Fruit fly (Drosophila melanogaster) S2 (cell line): ENCODE data around the gene CG11379.

Experiments used
- CG8478 ChIP-seq: fragments of >200 bp; optimal IDR thresholded peaks from 2 replicates; lab custom pipeline; 2018
- CTCF ChIP-seq, 2 experiments: fragments of >200 bp; optimal IDR thresholded peaks; 2 replicates each; lab custom pipeline; 2018

Gene CG11379

DNA sequence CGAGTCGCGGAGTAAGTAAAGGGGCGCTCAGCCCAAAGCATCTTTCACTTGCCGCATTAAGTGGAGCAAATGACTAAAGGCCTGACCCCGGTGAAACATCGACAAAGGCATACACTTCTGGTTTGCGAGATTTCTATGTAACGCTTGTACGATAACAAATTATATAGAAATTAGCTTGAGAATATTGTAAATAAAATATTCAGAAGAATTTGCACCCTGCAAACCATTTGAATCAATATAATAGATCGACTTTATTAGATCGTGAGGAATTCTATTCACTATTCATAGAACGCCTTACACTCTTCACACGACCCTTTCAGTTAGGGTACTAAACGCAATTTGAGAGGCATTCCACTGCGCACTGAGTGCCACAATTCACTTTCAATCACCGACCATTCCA is 3.8 kb downstream of the CG11379 start:
- TF ChIP-seq CG8478 (no peak), CTCF (optimal IDR thresholded peaks at IDR 0.05; lab: Kevin White, UChicago) (no peak)

DNA sequence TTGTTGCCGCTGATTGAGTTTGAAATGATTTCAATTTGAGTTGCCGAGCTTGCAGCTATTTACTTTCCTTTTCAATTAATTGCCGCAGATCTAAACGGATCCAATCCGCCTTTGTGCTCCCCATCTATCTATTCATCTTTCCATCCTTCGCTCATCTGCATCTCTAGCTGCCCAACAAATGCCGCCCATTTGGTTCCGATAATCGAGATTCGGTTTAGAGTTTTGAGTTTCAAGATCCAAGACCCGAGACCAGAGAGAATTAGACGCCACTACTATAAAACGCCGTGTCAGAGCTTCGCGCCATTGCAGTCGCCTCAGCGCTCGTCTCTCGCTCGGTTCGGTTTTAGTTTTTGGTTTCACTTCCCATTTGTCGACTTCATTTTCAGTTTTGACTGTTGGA is 4.5 kb downstream of the CG11379 start, which contains the start of gene CG14626:
Gene CG14626, plus strand, starts transcription at position 301 of the 400 bp plus-strand sequence.
- no peak for TF ChIP-seq CG8478
- no peak for TF ChIP-seq CTCF (optimal IDR thresholded peaks at IDR 0.05; lab: Kevin White, UChicago)

DNA sequence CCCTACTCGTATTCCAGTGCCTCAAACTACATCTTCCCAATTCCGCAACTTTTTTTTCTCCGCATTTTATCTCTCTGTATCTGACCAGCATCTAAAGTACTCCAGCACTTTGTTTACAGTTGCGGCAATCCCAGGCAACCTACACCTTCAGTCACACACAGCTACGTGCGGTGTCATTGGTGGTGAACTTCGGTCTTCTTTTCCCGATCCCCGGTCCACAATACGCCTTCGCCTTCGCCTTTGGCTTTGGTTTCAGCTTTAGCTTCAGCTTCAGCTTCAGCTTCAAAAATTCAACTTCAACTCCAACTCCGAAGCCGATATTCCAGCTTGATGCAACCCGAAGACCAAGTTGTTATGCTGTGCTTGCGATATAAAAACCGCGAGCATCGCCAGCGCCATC is 11.0 kb downstream of the CG11379 start, which contains the start of gene CG11380:
Gene CG11380, plus strand, starts transcription at position 301 of the 400 bp plus-strand sequence.
- TF ChIP-seq CTCF (optimal IDR thresholded peaks at IDR 0.05; lab: Kevin White, UChicago) (no peak), CG8478 (no peak)

DNA sequence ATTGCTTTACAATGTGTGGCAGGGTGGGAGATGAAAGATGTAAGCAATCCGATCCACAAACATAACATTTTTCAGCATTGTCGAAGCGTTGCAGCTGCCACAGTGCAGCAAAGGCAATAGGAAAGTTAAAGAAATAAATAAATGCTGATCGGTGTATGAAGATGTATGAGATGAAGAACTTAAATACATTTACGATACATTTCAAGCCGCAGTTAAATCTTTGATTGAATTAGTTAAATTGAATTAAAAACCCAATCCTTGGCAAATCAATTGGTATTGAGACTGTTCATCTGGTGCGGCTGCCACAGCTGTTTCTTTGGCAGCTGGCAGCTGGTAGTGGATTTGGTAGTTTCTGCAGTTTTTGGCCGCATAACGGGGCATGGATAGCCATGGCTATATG is 17.9 kb downstream of the CG11379 start:
- TF ChIP-seq CG8478 (no peak), CTCF (optimal IDR thresholded peaks at IDR 0.05; lab: Kevin White, UChicago) (no peak)

DNA sequence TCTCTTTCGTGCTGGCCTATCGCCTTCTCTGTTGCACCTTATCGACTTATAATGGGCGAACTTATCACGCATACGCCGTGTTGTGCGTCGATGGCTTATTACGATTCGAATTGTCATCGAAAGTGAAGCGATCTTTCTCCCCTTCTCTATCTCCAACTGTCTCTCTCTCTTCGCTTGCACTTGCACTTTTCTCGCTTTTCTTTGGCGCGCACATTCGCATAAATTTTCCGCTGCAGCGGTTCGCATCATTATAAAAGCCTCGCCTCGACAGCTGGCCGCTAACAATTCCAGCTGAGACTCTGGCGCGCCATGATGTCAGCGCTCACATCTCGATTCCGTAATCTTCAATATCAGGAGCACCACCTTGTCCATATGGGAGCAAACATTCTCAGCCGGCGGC is 19.3 kb downstream of the CG11379 start, which contains the start of gene CG14625:
Gene CG14625, plus strand, starts transcription at position 301 of the 400 bp plus-strand sequence.
- TF ChIP-seq CTCF (optimal IDR thresholded peaks at IDR 0.05; lab: Kevin White, UChicago) (no peak), CG8478 (no peak)

DNA sequence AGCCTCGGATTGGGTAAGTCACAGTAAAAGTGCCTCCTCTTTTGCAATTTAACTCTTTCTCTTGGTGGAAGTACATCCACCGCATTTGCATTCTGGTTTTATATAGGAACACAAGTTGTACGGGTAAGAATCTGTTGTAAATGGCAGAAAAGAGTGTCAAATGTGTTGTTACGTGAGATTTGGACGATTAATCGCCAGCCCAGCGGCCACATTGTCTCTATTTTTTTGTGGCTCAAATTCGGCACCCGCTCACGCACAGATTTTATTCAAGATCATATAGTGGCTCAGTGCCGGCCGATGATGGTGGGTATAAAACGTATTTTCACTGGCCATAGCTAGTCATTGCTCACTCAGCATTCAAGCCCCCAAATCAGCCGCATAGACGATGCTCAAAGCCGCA is 23.5 kb downstream of the CG11379 start, which contains the start of gene CG11381:
Gene CG11381, plus strand, starts transcription at position 301 of the 400 bp plus-strand sequence.
- TF ChIP-seq CG8478 (no peak), CTCF (optimal IDR thresholded peaks at IDR 0.05; lab: Kevin White, UChicago) (no peak)

DNA sequence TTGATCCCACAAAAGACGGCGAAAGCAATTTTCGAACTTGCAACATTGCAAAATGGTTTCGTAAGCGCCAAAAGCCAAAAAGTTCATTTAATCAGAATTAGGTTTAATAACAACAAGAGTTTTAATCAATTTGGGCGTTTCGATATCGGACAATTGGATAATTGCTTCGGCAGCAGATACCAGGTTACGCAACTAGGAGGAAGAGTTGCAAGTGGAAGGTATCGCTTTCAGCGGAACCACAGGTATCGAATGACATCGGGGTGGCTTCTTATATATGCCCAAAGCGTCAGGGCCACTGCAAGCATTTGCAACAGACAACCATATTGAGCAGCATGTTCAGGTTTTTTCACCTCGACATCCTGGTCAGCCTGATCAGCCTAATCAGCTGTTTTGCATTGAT is 26.5 kb downstream of the CG11379 start, which contains the start of gene CG14624:
Gene CG14624, plus strand, starts transcription at position 301 of the 400 bp plus-strand sequence.
- no peak for TF ChIP-seq CG8478

DNA sequence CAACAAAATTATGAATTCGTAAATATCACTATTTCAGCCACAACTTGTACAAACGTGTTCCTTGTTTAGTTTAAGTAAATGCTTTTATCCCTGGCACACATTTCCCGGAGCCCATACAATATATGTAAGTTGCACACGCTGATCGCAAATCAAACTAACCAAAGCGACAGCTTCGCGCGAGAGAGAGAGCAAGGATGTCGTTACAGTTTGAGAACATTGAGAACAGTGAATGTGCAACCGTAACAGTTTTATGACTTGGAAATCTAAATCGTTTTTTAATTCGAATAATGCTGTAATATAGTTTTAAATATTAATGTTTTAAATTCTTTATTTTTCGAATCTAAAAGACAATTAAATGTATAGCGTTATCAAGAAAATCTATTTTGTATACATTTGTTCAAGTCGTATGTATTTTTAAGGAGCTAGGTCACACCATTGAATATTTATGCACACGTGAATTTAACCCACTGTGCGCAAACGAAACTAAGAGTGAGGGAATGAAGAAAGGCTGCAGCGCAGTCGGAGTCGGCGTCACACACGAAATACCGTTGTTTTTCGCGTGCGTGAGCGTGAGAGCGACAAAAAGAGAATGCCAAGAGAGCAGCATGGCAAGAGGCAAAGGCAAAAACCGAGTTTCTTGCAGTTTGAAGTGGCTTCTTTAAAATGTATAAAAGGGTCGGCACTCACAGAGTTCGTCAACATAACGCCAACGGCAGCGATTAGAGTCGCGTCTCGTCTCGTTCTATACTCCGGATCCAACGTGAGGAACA is 29.5 kb downstream of the CG11379 start, which contains the start of gene CG11382:
Gene CG11382, plus strand, starts transcription at position 720 of the 770 bp plus-strand sequence.
- TF ChIP-seq CG8478, result no peak
- no peak for TF ChIP-seq CTCF (optimal IDR thresholded peaks at IDR 0.05; lab: Kevin White, UChicago)

DNA sequence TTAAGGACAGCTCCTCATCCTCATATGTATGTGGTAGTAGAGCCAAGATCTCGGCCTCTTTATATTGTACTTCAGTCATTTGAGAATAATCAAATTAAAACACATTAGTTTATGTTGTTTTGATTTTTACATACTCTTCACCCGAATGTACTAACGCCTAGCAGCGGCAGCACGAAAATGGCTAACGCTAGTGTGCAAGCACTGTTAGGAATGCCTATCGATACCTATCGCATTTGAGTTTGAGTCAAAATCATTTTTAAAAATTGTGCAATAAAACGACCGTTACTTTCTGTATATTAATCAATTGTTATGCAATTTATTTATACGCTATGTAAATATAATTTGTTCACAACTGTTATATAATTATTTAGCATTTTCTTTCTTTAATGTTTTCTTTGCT is 35.0 kb downstream of the CG11379 start, which contains the start of gene CG11398:
Gene CG11398, minus strand, starts transcription at position 157 of the 400 bp plus-strand sequence.
- TF ChIP-seq CG8478, result no peak
- peak; percentile 28 to 32 for TF ChIP-seq CTCF (optimal IDR thresholded peaks at IDR 0.05; lab: Kevin White, UChicago)

DNA sequence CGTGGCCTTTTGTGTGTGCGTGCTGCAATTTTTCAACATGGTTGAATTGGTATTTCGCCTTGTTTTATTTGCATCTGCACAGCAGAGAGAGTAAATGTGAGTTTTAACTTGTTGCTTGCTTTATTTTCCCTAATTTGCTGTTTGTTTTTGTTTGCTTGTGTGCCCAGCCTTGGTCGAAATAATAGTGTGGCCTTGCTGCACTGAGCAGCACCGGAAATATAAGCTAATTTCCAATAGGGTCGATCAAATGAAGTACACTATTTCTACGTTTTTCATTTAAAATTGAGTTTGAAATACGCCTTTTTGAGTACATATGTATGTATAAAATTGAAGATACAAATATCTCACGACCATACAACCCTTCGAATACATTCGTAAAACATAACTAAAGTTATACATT is 36.7 kb downstream of the CG11379 start:
- TF ChIP-seq CG8478 (no peak), CTCF (optimal IDR thresholded peaks at IDR 0.05; lab: Kevin White, UChicago) (no peak)

DNA sequence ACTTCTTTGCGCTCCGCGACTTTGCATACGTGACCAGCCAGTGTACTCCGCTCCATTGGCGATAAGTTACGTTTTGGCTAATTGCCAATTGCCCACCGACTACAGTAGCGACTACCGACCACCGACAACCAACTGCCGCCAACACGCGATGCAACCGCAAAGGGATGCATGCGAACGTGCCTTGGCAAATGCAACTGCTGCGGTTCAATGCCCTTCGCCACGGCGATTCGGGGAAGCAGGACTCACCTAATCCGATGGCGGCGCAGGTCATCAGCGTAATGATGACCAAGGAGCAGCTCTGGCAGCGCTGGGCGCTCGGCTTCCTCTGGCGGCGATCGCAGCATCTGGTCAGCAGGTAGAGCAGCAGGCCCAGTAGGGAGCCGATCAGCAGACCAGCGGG is 45.9 kb downstream of the CG11379 start:
- TF ChIP-seq CG8478 (no peak), CTCF (optimal IDR thresholded peaks at IDR 0.05; lab: Kevin White, UChicago) (no peak)

DNA sequence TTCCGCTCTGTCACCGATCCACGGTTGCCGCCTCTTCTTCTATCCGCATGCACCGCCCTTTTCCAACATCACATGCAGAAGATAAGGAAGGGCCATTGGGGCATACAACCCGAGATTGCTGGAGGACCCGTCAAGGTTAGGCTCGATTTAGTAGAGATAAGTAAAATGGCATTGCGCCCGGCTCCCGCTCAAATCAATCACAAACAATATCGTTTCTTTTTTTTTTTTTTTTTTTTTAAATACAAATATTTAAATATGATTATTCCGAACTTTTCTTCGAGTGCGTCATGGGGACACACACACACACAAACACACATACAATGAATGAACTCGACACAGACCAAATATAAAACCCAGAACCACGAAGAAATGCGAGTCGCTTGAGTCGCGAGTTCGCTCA is 49.1 kb downstream of the CG11379 start:
- TF ChIP-seq CTCF (optimal IDR thresholded peaks at IDR 0.05; lab: Kevin White, UChicago) (no peak), CG8478 (no peak)

DNA sequence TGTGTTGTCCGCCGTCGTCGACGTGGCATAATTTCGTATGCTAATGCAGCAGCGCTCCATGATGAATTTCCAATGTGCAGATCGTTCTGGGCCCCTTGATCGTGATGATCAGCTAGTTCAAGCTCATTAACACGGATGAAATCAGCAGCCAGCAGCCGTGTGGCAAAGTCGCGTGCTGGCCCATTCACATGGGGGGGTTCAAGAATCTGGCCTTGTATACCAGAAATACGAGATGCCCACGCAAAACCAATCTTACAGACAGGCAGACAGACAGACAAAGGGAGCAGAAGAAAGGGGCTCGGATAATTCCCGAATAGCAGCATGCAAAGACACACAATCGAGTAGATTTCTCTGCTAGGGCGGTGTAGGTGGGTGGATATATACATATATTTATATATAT is 49.6 kb downstream of the CG11379 start:
- TF ChIP-seq CG8478 (no peak), CTCF (optimal IDR thresholded peaks at IDR 0.05; lab: Kevin White, UChicago) (no peak)
